Fruit fly (Drosophila melanogaster): ENCODE data around the gene CG42526.
A peak's percentile ranks its signal among the peaks of the same experiment; 100 is the strongest.

CG42526 gene

dm6 chr3L:9422135-9422534 lies 13.1 kb downstream of the CG42526 start:
- TF ChIP-seq CG9948 (tag; optimal IDR thresholded peaks at IDR 0.05), result no peak

dm6 chr3L:9421621-9422020 lies 13.6 kb downstream of the CG42526 start:
- TF ChIP-seq CG12605 (GFP tag; IDR thresholded peaks at IDR 0.05) (no peak), CG4496 (GFP tag; IDR thresholded peaks at IDR 0.05) (peak; percentile 6; the same call in 1 of the 3 replicates), EcR (GFP tag; optimal IDR thresholded peaks at IDR 0.05) (peak; percentile 15)

DNA sequence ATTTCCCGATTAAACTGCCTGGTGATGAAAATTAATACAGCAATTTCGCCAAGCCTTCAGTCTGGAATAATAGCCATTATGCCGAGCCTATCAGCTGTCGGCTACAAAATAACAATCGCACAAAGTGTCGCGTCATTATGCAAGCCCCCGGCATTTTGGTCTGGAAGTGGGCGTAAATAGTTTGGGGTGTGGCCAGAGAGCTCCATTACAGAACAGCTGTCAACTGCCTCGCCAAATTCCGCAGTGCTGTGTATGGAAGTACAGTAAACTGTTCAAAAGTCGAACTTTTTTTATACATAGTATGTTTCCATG lies 14.4 kb downstream of the CG42526 start:
- TF ChIP-seq CG15710 (tag; optimal IDR thresholded peaks at IDR 0.05) (no peak), CG17806 (tag; optimal IDR thresholded peaks at IDR 0.05) (no peak), CG8301 (tag; optimal IDR thresholded peaks at IDR 0.05) (no peak), gl (tag; optimal IDR thresholded peaks at IDR 0.05) (no peak), CG12605 (GFP tag; IDR thresholded peaks at IDR 0.05) (no peak), Pif1B (GFP tag; optimal IDR thresholded peaks at IDR 0.05) (no peak), CG32121 (GFP tag; IDR thresholded peaks at IDR 0.05) (no peak), EcR (GFP tag; optimal IDR thresholded peaks at IDR 0.05) (no peak), Pif1A (GFP tag; optimal IDR thresholded peaks at IDR 0.05) (no peak), Snoo (tag; optimal IDR thresholded peaks at IDR 0.05) (no peak), CG10348 (GFP tag; IDR thresholded peaks at IDR 0.05) (no peak), CG14655 (GFP tag; optimal IDR thresholded peaks at IDR 0.05) (no peak), CG4496 (GFP tag; IDR thresholded peaks at IDR 0.05) (no peak), fd96Ca (GFP tag; IDR thresholded peaks at IDR 0.05) (no peak)

DNA sequence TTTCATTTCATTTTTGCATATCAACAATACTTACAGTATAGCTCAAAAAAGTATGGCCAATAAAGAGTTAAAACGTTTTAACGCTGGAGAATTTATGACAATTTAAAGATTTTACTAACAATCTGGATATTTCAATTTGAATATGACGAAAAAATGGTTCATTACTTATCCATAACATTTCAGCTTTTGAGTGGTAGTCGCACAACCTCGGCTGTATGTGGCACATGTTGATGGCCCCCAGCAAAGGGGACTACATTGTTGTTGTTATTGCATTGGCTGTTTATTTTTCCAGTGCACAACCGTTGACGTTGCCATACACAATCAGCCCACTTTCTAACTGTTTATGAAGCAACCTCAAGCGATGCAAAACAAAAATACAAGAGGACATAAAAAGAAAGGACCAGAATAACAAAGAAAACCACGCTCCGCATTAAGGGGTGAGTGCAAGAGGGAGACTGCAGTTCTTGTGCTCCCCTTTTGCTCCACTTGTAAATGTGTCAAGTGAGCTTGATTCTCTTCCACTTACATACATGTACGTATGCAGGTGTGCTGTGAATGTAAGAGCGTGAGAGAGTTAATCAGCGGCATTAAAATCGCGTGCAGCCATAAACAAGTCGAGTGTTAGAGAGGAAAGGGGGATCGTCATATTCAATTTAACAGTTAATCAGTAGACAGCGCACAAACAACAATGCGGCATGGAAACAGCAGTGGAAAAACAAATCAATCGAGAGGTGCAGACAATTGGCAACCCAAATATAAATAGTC lies 15.0 kb downstream of the CG42526 start:
- TF ChIP-seq Pif1A (GFP tag; optimal IDR thresholded peaks at IDR 0.05) (peak; percentile 94), CG13204 (GFP tag; optimal IDR thresholded peaks at IDR 0.05) (peak; percentile 86), CG15710 (tag; optimal IDR thresholded peaks at IDR 0.05) (peak; percentile 97), Snoo (tag; optimal IDR thresholded peaks at IDR 0.05) (peak; percentile 94), Ets98B (GFP tag; IDR thresholded peaks at IDR 0.05) (peak; percentile 96), Pif1B (GFP tag; optimal IDR thresholded peaks at IDR 0.05) (peak; percentile 96), CG34367 (tag; optimal IDR thresholded peaks at IDR 0.05) (peak; percentile 95), CG8301 (tag; optimal IDR thresholded peaks at IDR 0.05) (peak; percentile 93), CG10348 (GFP tag; IDR thresholded peaks at IDR 0.05) (peak; percentile 80), rn (GFP tag; IDR thresholded peaks at IDR 0.05) (peak; percentile 74), CG14655 (GFP tag; optimal IDR thresholded peaks at IDR 0.05) (peak; percentile 92), CG12605 (GFP tag; IDR thresholded peaks at IDR 0.05) (peak; percentile 93), CG8159 (tag; optimal IDR thresholded peaks at IDR 0.05) (peak; percentile 97), CG9948 (tag; optimal IDR thresholded peaks at IDR 0.05) (peak; percentile 93), EcR (GFP tag; optimal IDR thresholded peaks at IDR 0.05) (peak; percentile 91), D1 (tag; optimal IDR thresholded peaks at IDR 0.05) (peak; percentile 96), CG4496 (GFP tag; IDR thresholded peaks at IDR 0.05) (peak; percentile 95), CG17806 (tag; optimal IDR thresholded peaks at IDR 0.05) (peak; percentile 95), fd96Ca (GFP tag; IDR thresholded peaks at IDR 0.05) (peak; percentile 92), CG32121 (GFP tag; IDR thresholded peaks at IDR 0.05) (peak; percentile 96), gl (tag; optimal IDR thresholded peaks at IDR 0.05) (peak; percentile 91)

- TF ChIP-seq gl (tag; optimal IDR thresholded peaks at IDR 0.05) (no peak), CG14655 (GFP tag; optimal IDR thresholded peaks at IDR 0.05) (peak; percentile 36), Pif1A (GFP tag; optimal IDR thresholded peaks at IDR 0.05) (peak; percentile 61), CG15710 (tag; optimal IDR thresholded peaks at IDR 0.05) (peak; percentile 40), fd96Ca (GFP tag; IDR thresholded peaks at IDR 0.05) (peak; percentile 89), EcR (GFP tag; optimal IDR thresholded peaks at IDR 0.05) (no peak), Pif1B (GFP tag; optimal IDR thresholded peaks at IDR 0.05) (peak; percentile 5), Ets98B (GFP tag; IDR thresholded peaks at IDR 0.05) (peak; percentile 85), CG34367 (tag; optimal IDR thresholded peaks at IDR 0.05) (peak; percentile 21), CG10348 (GFP tag; IDR thresholded peaks at IDR 0.05) (no peak), CG32121 (GFP tag; IDR thresholded peaks at IDR 0.05) (peak; percentile 90), rn (GFP tag; IDR thresholded peaks at IDR 0.05) (peak; percentile 60), CG8301 (tag; optimal IDR thresholded peaks at IDR 0.05) (peak; percentile 53), CG17806 (tag; optimal IDR thresholded peaks at IDR 0.05) (peak; percentile 64), CG12605 (GFP tag; IDR thresholded peaks at IDR 0.05) (peak; percentile 62), CG9948 (tag; optimal IDR thresholded peaks at IDR 0.05) (peak; percentile 45), CG4496 (GFP tag; IDR thresholded peaks at IDR 0.05) (peak; percentile 85), Snoo (tag; optimal IDR thresholded peaks at IDR 0.05) (peak; percentile 21), CG13204 (GFP tag; optimal IDR thresholded peaks at IDR 0.05) (no peak), CG8159 (tag; optimal IDR thresholded peaks at IDR 0.05) (peak; percentile 47), D1 (tag; optimal IDR thresholded peaks at IDR 0.05) (no peak)
These were observed 15.9 kb downstream of the CG42526 start for dm6 chr3L:9419328-9419727.

DNA sequence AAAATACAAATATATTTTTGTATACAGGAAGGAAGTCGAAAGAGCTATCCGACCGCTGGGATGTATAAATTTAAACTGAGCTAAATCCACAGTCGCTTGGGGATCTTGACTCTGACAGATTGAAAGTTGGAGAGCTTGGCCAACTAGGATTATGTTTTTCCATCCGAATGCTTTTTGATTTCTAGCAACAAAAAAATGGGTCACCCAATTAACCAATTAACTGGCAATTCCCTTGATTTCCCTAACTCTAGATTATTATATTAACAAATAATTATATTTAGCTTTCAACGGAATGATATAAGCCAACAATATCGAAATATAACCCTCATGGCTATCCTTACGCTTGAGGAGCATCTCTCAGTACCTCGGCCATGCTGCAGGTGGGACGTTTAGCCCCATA lies 17.9 kb downstream of the CG42526 start, which contains the start of gene CG3982:
TSS of gene CG3982 (minus strand) at position 101 of the 400 bp plus-strand sequence.
- TF ChIP-seq gl (tag; optimal IDR thresholded peaks at IDR 0.05) (no peak), CG13204 (GFP tag; optimal IDR thresholded peaks at IDR 0.05) (no peak), CG17806 (tag; optimal IDR thresholded peaks at IDR 0.05) (no peak), CG10348 (GFP tag; IDR thresholded peaks at IDR 0.05) (no peak), EcR (GFP tag; optimal IDR thresholded peaks at IDR 0.05) (no peak)

Measured in whole organism, pupa.